Worm (Caenorhabditis elegans) whole organism, L4/young adult: Measurements from ENCODE around the gene dpy-20.

ENCODE experiments used
- W03F9.2 ChIP-seq: fragments of 150-350 bp; optimal IDR thresholded peaks from 2 replicates; lab custom pipeline; 2014; ENCODE audit warnings: missing biosample characterization, missing genetic modification characterization
- dao-5 ChIP-seq: sonication (generic microtip); optimal IDR thresholded peaks from 2 replicates; lab custom pipeline; 2016; ENCODE audit warnings: missing genotype, missing genetic modification characterization, moderate library complexity, missing compliant biosample characterization
- him-1 ChIP-seq: sonication (generic microtip); optimal IDR thresholded peaks from 2 replicates; lab custom pipeline; 2016; ENCODE audit warnings: missing genotype, missing genetic modification reagents, missing genetic modification characterization, missing compliant biosample characterization

The dpy-20 gene

ce11 chrIV:11681905-11682304 is 18.7 kb downstream of the dpy-20 start, which contains the start of gene ZK792.4:
TSS of gene ZK792.4 (minus strand) at chrIV:11682005.
- TF ChIP-seq W03F9.2 (tag; lab: Kevin White, UChicago) (no peak), dao-5 (tag; lab: Kevin White, UChicago) (no peak), him-1 (tag; lab: Kevin White, UChicago) (no peak)

ce11 chrIV:11676054-11676453 is 24.6 kb downstream of the dpy-20 start, which contains the start of gene inx-9:
TSS of gene inx-9 (plus strand) at chrIV:11676354.
- no peak for TF ChIP-seq him-1 (tag; lab: Kevin White, UChicago)
- TF ChIP-seq W03F9.2 (tag; lab: Kevin White, UChicago): no peak
- TF ChIP-seq dao-5 (tag; lab: Kevin White, UChicago): no peak

ce11 chrIV:11673543-11673942 is 27.1 kb downstream of the dpy-20 start, which contains the start of gene inx-8:
TSS of gene inx-8 (plus strand) at chrIV:11673843.
- TF ChIP-seq W03F9.2 (tag; lab: Kevin White, UChicago) (no peak), dao-5 (tag; lab: Kevin White, UChicago) (no peak), him-1 (tag; lab: Kevin White, UChicago) (no peak)

- TF ChIP-seq him-1 (tag; lab: Kevin White, UChicago) (no peak), W03F9.2 (tag; lab: Kevin White, UChicago) (no peak), dao-5 (tag; lab: Kevin White, UChicago) (no peak)
These were observed 32.7 kb downstream of the dpy-20 start, which contains the start of gene atg-4.2 for ce11 chrIV:11668001-11668400. TSS of gene atg-4.2 (plus strand) at chrIV:11668024.

ce11 chrIV:11665010-11665409 is 35.6 kb downstream of the dpy-20 start, which contains the start of gene ZK809.9:
TSS of gene ZK809.9 (plus strand) at chrIV:11665310.
- TF ChIP-seq W03F9.2 (tag; lab: Kevin White, UChicago): no peak

ce11 chrIV:11659794-11660312 is 40.8 kb downstream of the dpy-20 start, which contains the start of gene ZK792.1:
TSS of gene ZK792.1 (plus strand) at chrIV:11659844.
- no peak for TF ChIP-seq him-1 (tag; lab: Kevin White, UChicago)

ce11 chrIV:11656144-11656780 is 44.4 kb downstream of the dpy-20 start, which contains the start of gene ZK809.5:
TSS of gene ZK809.5 (plus strand) at chrIV:11656730.
- no peak for TF ChIP-seq W03F9.2 (tag; lab: Kevin White, UChicago)
- no peak for TF ChIP-seq dao-5 (tag; lab: Kevin White, UChicago)
- TF ChIP-seq him-1 (tag; lab: Kevin White, UChicago): no peak

- TF ChIP-seq him-1 (tag; lab: Kevin White, UChicago) (no peak), dao-5 (tag; lab: Kevin White, UChicago) (no peak), W03F9.2 (tag; lab: Kevin White, UChicago) (no peak)
These were observed 45.3 kb downstream of the dpy-20 start, which contains the start of gene ent-1 for ce11 chrIV:11655370-11655769. TSS of gene ent-1 (minus strand) at chrIV:11655470.

ce11 chrIV:11651965-11652453 is 48.6 kb downstream of the dpy-20 start, which contains the start of the genes acl-3 and ndub-6:
TSS of gene acl-3 (minus strand) at chrIV:11652023.
TSS of gene ndub-6 (plus strand) at chrIV:11652403.
- no peak for TF ChIP-seq dao-5 (tag; lab: Kevin White, UChicago)

ce11 chrIV:11650344-11650743 is 50.3 kb downstream of the dpy-20 start:
- TF ChIP-seq dao-5 (tag; lab: Kevin White, UChicago) (no peak), him-1 (tag; lab: Kevin White, UChicago) (no peak), W03F9.2 (tag; lab: Kevin White, UChicago) (no peak)

- TF ChIP-seq dao-5 (tag; lab: Kevin White, UChicago) (no peak), W03F9.2 (tag; lab: Kevin White, UChicago) (no peak), him-1 (tag; lab: Kevin White, UChicago) (no peak)
These were observed 51.6 kb downstream of the dpy-20 start, which contains the start of gene ZK809.8 for ce11 chrIV:11649031-11649430. TSS of gene ZK809.8 (minus strand) at chrIV:11649064.

ce11 chrIV:11646908-11647307 is 53.7 kb downstream of the dpy-20 start:
- TF ChIP-seq W03F9.2 (tag; lab: Kevin White, UChicago) (no peak), dao-5 (tag; lab: Kevin White, UChicago) (no peak), him-1 (tag; lab: Kevin White, UChicago) (no peak)
